Worm (Caenorhabditis elegans) whole organism, L3 larva: ENCODE results near the gene F07C6.2.

ENCODE experiments used
- R02D3.7 ChIP-seq: fragments of 150-350 bp; optimal IDR thresholded peaks from 2 replicates; lab custom pipeline; 2014; ENCODE audit warnings: missing biosample characterization, missing genetic modification characterization
- aly-2 ChIP-seq: fragments of 150-350 bp; optimal IDR thresholded peaks from 2 replicates; lab custom pipeline; 2014; ENCODE audit warnings: missing biosample characterization, missing genetic modification characterization
- ama-1 ChIP-seq: fragments of 150-350 bp; optimal IDR thresholded peaks from 2 replicates; lab custom pipeline; 2018
- ceh-28 ChIP-seq: fragments of 150-350 bp; optimal IDR thresholded peaks from 2 replicates; lab custom pipeline; 2014; ENCODE audit warnings: missing biosample characterization, missing genetic modification reagents, missing genetic modification characterization
- ceh-9 ChIP-seq: sonication (generic microtip); optimal IDR thresholded peaks from 2 replicates; lab custom pipeline; 2018; ENCODE audit warnings: missing biosample characterization, missing genetic modification characterization
- daf-12 ChIP-seq: fragments of 150-350 bp; optimal IDR thresholded peaks from 2 replicates; lab custom pipeline; 2014; ENCODE audit warnings: missing biosample characterization, missing genetic modification reagents, missing genetic modification characterization
- egl-27 ChIP-seq: sonication (generic microtip); optimal IDR thresholded peaks from 4 replicates; lab custom pipeline; 2017; ENCODE audit warnings: missing biosample characterization, missing genetic modification reagents, missing genetic modification characterization
- egl-5 ChIP-seq: fragments of 150-350 bp; optimal IDR thresholded peaks from 2 replicates; lab custom pipeline; 2017; ENCODE audit warnings: missing biosample characterization, missing genetic modification reagents, missing genetic modification characterization, inconsistent platforms
- elt-2 ChIP-seq: sonication (generic microtip); optimal IDR thresholded peaks from 2 replicates; lab custom pipeline; 2016; ENCODE audit warnings: missing genetic modification reagents, mild to moderate bottlenecking, missing genetic modification characterization, missing compliant biosample characterization
- elt-3 ChIP-seq, 3 experiments: fragments of 150-350 bp in 1 of 3; sonication (generic microtip) in 2 of 3; optimal IDR thresholded peaks; 2 replicates in 2 of 3; 4 replicates in 1 of 3; lab custom pipeline; 2014 to 2017; ENCODE audit warnings: missing biosample characterization in 3 of 3, missing genetic modification characterization in 3 of 3
- eor-1 ChIP-seq, 2 experiments: fragments of 150-350 bp; optimal IDR thresholded peaks; 2 replicates each; lab custom pipeline; 2014 to 2018; ENCODE audit warnings: missing biosample characterization in 2 of 2, missing genetic modification characterization in 2 of 2
- fkh-10 ChIP-seq: sonication (generic microtip); optimal IDR thresholded peaks from 2 replicates; lab custom pipeline; 2017; ENCODE audit warnings: missing biosample characterization, missing genetic modification reagents, missing genetic modification characterization
- fkh-2 ChIP-seq: fragments of 150-350 bp; optimal IDR thresholded peaks from 2 replicates; lab custom pipeline; 2014; ENCODE audit warnings: missing biosample characterization, missing genetic modification reagents, missing genetic modification characterization
- hmg-11 ChIP-seq: sonication (generic microtip); optimal IDR thresholded peaks from 2 replicates; lab custom pipeline; 2016; ENCODE audit warnings: missing genetic modification characterization, missing compliant biosample characterization
- jun-1 ChIP-seq: fragments of 150-350 bp; optimal IDR thresholded peaks from 2 replicates; lab custom pipeline; 2014; ENCODE audit warnings: missing biosample characterization, missing genetic modification reagents, missing genetic modification characterization
- lin-15B ChIP-seq: fragments of 150-350 bp; optimal IDR thresholded peaks from 2 replicates; lab custom pipeline; 2014; ENCODE audit warnings: missing biosample characterization, missing genetic modification characterization
- lin-39 ChIP-seq: fragments of 150-350 bp; optimal IDR thresholded peaks from 2 replicates; lab custom pipeline; 2018; ENCODE audit warnings: missing biosample characterization, missing genetic modification reagents, missing genetic modification characterization
- lsy-12 ChIP-seq: sonication (generic microtip); optimal IDR thresholded peaks from 2 replicates; lab custom pipeline; 2016; ENCODE audit warnings: mild to moderate bottlenecking, missing genetic modification characterization, missing compliant biosample characterization
- mdl-1 ChIP-seq: fragments of 150-350 bp; optimal IDR thresholded peaks from 2 replicates; lab custom pipeline; 2014; ENCODE audit warnings: missing biosample characterization, missing genetic modification characterization
- mml-1 ChIP-seq: fragments of 150-350 bp; sonication (generic microtip); optimal IDR thresholded peaks from 3 replicates; lab custom pipeline; 2014; ENCODE audit warnings: missing biosample characterization, missing genetic modification characterization
- nfya-1 ChIP-seq: sonication (generic microtip); optimal IDR thresholded peaks from 2 replicates; lab custom pipeline; 2017; ENCODE audit warnings: missing genetic modification characterization, mild to moderate bottlenecking, missing compliant biosample characterization, antibody characterized with exemption, moderate library complexity; ENCODE audit not compliant: insufficient read depth
- nhr-11 ChIP-seq: fragments of 150-350 bp; optimal IDR thresholded peaks from 2 replicates; lab custom pipeline; 2014; ENCODE audit warnings: missing biosample characterization, missing genetic modification characterization
- nhr-12 ChIP-seq: fragments of 150-350 bp; optimal IDR thresholded peaks from 2 replicates; lab custom pipeline; 2014; ENCODE audit warnings: missing biosample characterization, missing genetic modification characterization
- nhr-23 ChIP-seq: fragments of 150-350 bp; optimal IDR thresholded peaks from 2 replicates; lab custom pipeline; 2014; ENCODE audit warnings: missing biosample characterization, missing genetic modification reagents, missing genetic modification characterization
- nhr-25 ChIP-seq: sonication (generic microtip); optimal IDR thresholded peaks from 2 replicates; lab custom pipeline; 2017; ENCODE audit warnings: missing biosample characterization, missing genetic modification characterization
- nhr-28 ChIP-seq: fragments of 150-350 bp; optimal IDR thresholded peaks from 2 replicates; lab custom pipeline; 2014; ENCODE audit warnings: missing biosample characterization, missing genetic modification characterization
- nhr-43 ChIP-seq: sonication (generic microtip); optimal IDR thresholded peaks from 2 replicates; lab custom pipeline; 2016; ENCODE audit warnings: mild to moderate bottlenecking, missing genetic modification characterization, missing compliant biosample characterization; ENCODE audit not compliant: poor library complexity, severe bottlenecking
- nhr-67 ChIP-seq: fragments of 150-350 bp; optimal IDR thresholded peaks from 2 replicates; lab custom pipeline; 2014; ENCODE audit warnings: missing biosample characterization, missing genetic modification characterization
- nhr-76 ChIP-seq: fragments of 150-350 bp; sonication (generic microtip); optimal IDR thresholded peaks from 5 replicates; lab custom pipeline; 2014; ENCODE audit warnings: missing biosample characterization, missing genetic modification characterization
- nhr-77 ChIP-seq: fragments of 150-350 bp; optimal IDR thresholded peaks from 2 replicates; lab custom pipeline; 2014; ENCODE audit warnings: missing biosample characterization, missing genetic modification characterization
- pha-4 ChIP-seq: fragments of 150-350 bp; optimal IDR thresholded peaks from 2 replicates; lab custom pipeline; 2014; ENCODE audit warnings: missing biosample characterization, missing genetic modification reagents, missing genetic modification characterization
- pqm-1 ChIP-seq: fragments of 150-350 bp; optimal IDR thresholded peaks from 2 replicates; lab custom pipeline; 2017; ENCODE audit warnings: missing biosample characterization, missing genetic modification characterization, inconsistent platforms
- sea-2 ChIP-seq: fragments of 150-350 bp; sonication (generic microtip); optimal IDR thresholded peaks from 4 replicates; lab custom pipeline; 2014; ENCODE audit warnings: missing biosample characterization, missing genetic modification reagents, missing genetic modification characterization
- skn-1 ChIP-seq: fragments of 150-350 bp; optimal IDR thresholded peaks from 2 replicates; lab custom pipeline; 2014; ENCODE audit warnings: missing biosample characterization, missing genetic modification characterization
- snpc-4 ChIP-seq: fragments of 150-350 bp; optimal IDR thresholded peaks from 2 replicates; lab custom pipeline; 2014; ENCODE audit warnings: missing biosample characterization, missing genetic modification characterization
- tbx-2 ChIP-seq: sonication (generic microtip); optimal IDR thresholded peaks from 2 replicates; lab custom pipeline; 2016; ENCODE audit warnings: mild to moderate bottlenecking, missing genetic modification characterization, missing compliant biosample characterization
- unc-39 ChIP-seq: sonication (generic microtip); optimal IDR thresholded peaks from 4 replicates; lab custom pipeline; 2017; ENCODE audit warnings: missing biosample characterization, missing genetic modification characterization
- unc-62 ChIP-seq: fragments of 150-350 bp; sonication (generic microtip); optimal IDR thresholded peaks from 4 replicates; lab custom pipeline; 2014; ENCODE audit warnings: missing biosample characterization, missing genetic modification reagents, missing genetic modification characterization
- zag-1 ChIP-seq: fragments of 150-350 bp; optimal IDR thresholded peaks from 2 replicates; lab custom pipeline; 2014; ENCODE audit warnings: missing biosample characterization, missing genetic modification characterization
- ztf-11 ChIP-seq: fragments of 150-350 bp; optimal IDR thresholded peaks from 2 replicates; lab custom pipeline; 2014; ENCODE audit warnings: missing biosample characterization, missing genetic modification characterization
- ztf-4 ChIP-seq: fragments of 150-350 bp; optimal IDR thresholded peaks from 2 replicates; lab custom pipeline; 2014; ENCODE audit warnings: missing biosample characterization, missing genetic modification characterization

Gene F07C6.2

ce11 chrIV:12765067-12765466, 25.9 kb upstream of the F07C6.2 start, which contains the start of gene ZK897.10:
ZK897.10 (plus strand) TSS chrIV:12765351.
- TF ChIP-seq tbx-2 (tag; lab: Kevin White, UChicago) (no peak), pqm-1 (tag; lab: Kevin White, UChicago) (peak; percentile 53), ceh-28 (tag; lab: Kevin White, UChicago) (no peak)
- TF ChIP-seq, all 47 proteins: peak for 1

DNA sequence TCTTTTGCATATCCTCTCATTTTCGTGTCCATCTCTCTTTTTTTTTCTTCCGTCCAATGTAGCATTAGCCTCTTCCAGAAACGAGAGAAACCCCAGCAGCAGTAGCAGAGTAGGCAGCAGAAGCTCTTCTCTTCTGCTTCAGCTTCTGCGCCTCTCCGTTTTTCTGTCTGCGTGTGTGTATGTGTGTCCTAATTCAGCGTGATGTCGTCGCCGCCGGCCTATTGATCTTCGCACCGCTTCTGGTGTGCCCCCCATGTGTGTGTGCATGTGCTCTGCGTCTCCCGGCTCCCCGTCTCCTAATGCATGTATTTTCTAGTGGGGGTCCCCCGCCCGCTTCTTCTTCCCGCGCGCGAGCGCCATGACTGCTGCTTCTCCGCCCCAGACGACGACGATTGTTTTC, 19.6 kb upstream of the F07C6.2 start:
- TF ChIP-seq nhr-67 (tag; lab: Kevin White, UChicago), result no peak
- no peak for TF ChIP-seq eor-1 (tag; optimal IDR thresholded peaks at IDR 0.05; lab: Kevin White, UChicago)
- peak; percentile 65 for TF ChIP-seq fkh-10 (GFP tag; lab: Kevin White, UChicago)
- TF ChIP-seq aly-2 (tag; lab: Kevin White, UChicago), result no peak
- peak; percentile 26 for TF ChIP-seq lin-15B (tag; lab: Kevin White, UChicago)
- peak; percentile 67 for TF ChIP-seq hmg-11
- no peak for TF ChIP-seq jun-1
- TF ChIP-seq lsy-12, result no peak
- TF ChIP-seq snpc-4 (tag; lab: Kevin White, UChicago), result peak; percentile 20
- TF ChIP-seq mml-1 (tag; lab: Kevin White, UChicago), result no peak
- no peak for TF ChIP-seq ztf-11 (tag; lab: Kevin White, UChicago)
- no peak for TF ChIP-seq fkh-2 (tag; lab: Kevin White, UChicago)
- TF ChIP-seq nhr-28 (tag; lab: Kevin White, UChicago), result no peak
- TF ChIP-seq sea-2 (GFP tag; lab: Kevin White, UChicago), result no peak
- no peak for TF ChIP-seq daf-12 (tag; lab: Kevin White, UChicago)
- no peak for TF ChIP-seq unc-39
- TF ChIP-seq nhr-76 (tag; lab: Kevin White, UChicago), result no peak
- no peak for TF ChIP-seq nhr-25 (tag; lab: Kevin White, UChicago)
- peak; percentile 89 for TF ChIP-seq lin-39
- TF ChIP-seq skn-1 (tag; lab: Kevin White, UChicago), result no peak
- TF ChIP-seq nhr-23 (tag; lab: Kevin White, UChicago), result no peak
- TF ChIP-seq nfya-1, result peak; percentile 73
- TF ChIP-seq egl-5 (tag; lab: Kevin White, UChicago), result no peak
- no peak for TF ChIP-seq pha-4 (tag; lab: Kevin White, UChicago)
- TF ChIP-seq tbx-2 (tag; lab: Kevin White, UChicago), result peak; percentile 38
- no peak for TF ChIP-seq pqm-1 (tag; lab: Kevin White, UChicago)
- no peak for TF ChIP-seq egl-27
- no peak for TF ChIP-seq ztf-4 (tag; lab: Kevin White, UChicago)
- no peak for TF ChIP-seq zag-1
- TF ChIP-seq mdl-1 (tag; lab: Kevin White, UChicago), result peak; percentile 37
- TF ChIP-seq unc-62 (GFP tag; lab: Kevin White, UChicago), result no peak
- no peak for TF ChIP-seq ceh-9
- TF ChIP-seq R02D3.7 (tag; lab: Kevin White, UChicago), result no peak
- no peak for TF ChIP-seq nhr-12 (tag; lab: Kevin White, UChicago)
- no peak for TF ChIP-seq ama-1 (lab: Kevin White, UChicago)
- TF ChIP-seq elt-2, result no peak
- no peak for TF ChIP-seq nhr-77
- peak; percentile 43 for TF ChIP-seq nhr-11
- TF ChIP-seq, all 47 proteins: peak for 9

DNA sequence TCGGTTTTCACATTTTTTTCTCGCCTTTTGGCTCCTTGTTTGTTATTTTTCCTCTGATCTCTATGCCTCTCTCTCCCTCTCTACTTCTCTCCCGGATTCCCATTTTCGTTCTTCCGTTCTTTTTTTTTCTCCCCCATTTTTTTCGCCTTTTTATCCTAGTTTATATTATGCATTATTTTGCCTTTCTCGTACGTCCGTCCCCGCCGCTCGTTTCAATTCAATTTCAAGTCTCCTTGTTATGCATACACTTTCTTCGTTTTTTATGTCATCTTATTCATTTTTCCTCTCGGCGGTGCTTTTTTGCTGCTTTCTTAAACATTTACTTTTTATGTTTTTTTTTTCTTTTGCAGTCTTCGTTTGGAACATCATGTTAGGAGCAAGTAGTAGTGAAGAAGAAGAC, 17.5 kb upstream of the F07C6.2 start, which contains the start of gene unc-31:
unc-31 (plus strand) TSS at position 349 of the 400 bp plus-strand sequence.
- TF ChIP-seq elt-3 (tag; optimal IDR thresholded peaks at IDR 0.05; lab: Kevin White, UChicago), result no peak
- TF ChIP-seq fkh-10 (GFP tag; lab: Kevin White, UChicago), result peak; percentile 63
- TF ChIP-seq nhr-43 (tag; lab: Kevin White, UChicago), result no peak
